Fruit fly (Drosophila melanogaster) whole organism, embryonic: ENCODE data around the gene mask.

Source experiments
- BtbVII ChIP-seq: fragments of 200-800 bp; sonication (Bioruptor generic); optimal IDR thresholded peaks from 3 replicates; lab custom pipeline; 2017; ENCODE audit warnings: missing biosample characterization, mild to moderate bottlenecking, missing genetic modification characterization
- CG10147 ChIP-seq: fragments of 200-800 bp; sonication (Bioruptor generic); optimal IDR thresholded peaks from 2 replicates; lab custom pipeline; 2019; ENCODE audit warnings: missing biosample characterization, mild to moderate bottlenecking, missing genetic modification characterization, moderate library complexity
- CG10366 ChIP-seq: fragments of 200-800 bp; sonication (Bioruptor generic); IDR thresholded peaks from 2 replicates; pipeline ENCODE4 v1.3.6; 2022; ENCODE audit warnings: missing biosample characterization, missing genetic modification characterization
- CG11247 ChIP-seq: fragments of 200-800 bp; sonication (Bioruptor generic); IDR thresholded peaks from 2 replicates; pipeline ENCODE4 v1.3.6; 2022; ENCODE audit warnings: missing biosample characterization, missing genetic modification characterization
- CG11560 ChIP-seq: fragments of 200-800 bp; sonication (Bioruptor generic); IDR thresholded peaks from 3 replicates; pipeline ENCODE4 v1.3.6; 2022; ENCODE audit warnings: missing biosample characterization, missing genetic modification characterization
- CG1233 ChIP-seq: fragments of 200-800 bp; sonication (Bioruptor generic); optimal IDR thresholded peaks from 4 replicates; lab custom pipeline; 2018; ENCODE audit warnings: missing biosample characterization, mild to moderate bottlenecking, missing genetic modification characterization
- CG12659 ChIP-seq: fragments of 200-800 bp; sonication (Bioruptor generic); optimal IDR thresholded peaks from 3 replicates; lab custom pipeline; 2017; ENCODE audit warnings: mild to moderate bottlenecking, missing biosample characterization, missing genetic modification reagents, missing genetic modification characterization
- CG12942 ChIP-seq: fragments of 200-800 bp; sonication (Bioruptor generic); optimal IDR thresholded peaks from 3 replicates; lab custom pipeline; 2016; ENCODE audit warnings: missing biosample characterization, missing genetic modification characterization
- CG1647 ChIP-seq: fragments of 200-800 bp; sonication (Bioruptor generic); optimal IDR thresholded peaks from 3 replicates; lab custom pipeline; 2016; ENCODE audit warnings: missing biosample characterization, missing genetic modification characterization
- CG18619 ChIP-seq: fragments of 200-800 bp; sonication (Bioruptor generic); optimal IDR thresholded peaks from 3 replicates; lab custom pipeline; 2017; ENCODE audit warnings: missing biosample characterization, mild to moderate bottlenecking, missing genetic modification characterization
- CG31365 ChIP-seq: fragments of 200-800 bp; sonication (Bioruptor generic); optimal IDR thresholded peaks from 2 replicates; lab custom pipeline; 2018; ENCODE audit warnings: missing biosample characterization, mild to moderate bottlenecking, missing genetic modification characterization
- CG34224 ChIP-seq: fragments of 200-800 bp; sonication (Bioruptor generic); IDR thresholded peaks from 3 replicates; pipeline ENCODE4 v1.3.6; 2022; ENCODE audit warnings: missing biosample characterization, missing genetic modification characterization; ENCODE audit not compliant: partially characterized antibody
- CG4424 ChIP-seq: fragments of 200-800 bp; sonication (Bioruptor generic); optimal IDR thresholded peaks from 3 replicates; lab custom pipeline; 2016; ENCODE audit warnings: missing biosample characterization, missing genetic modification characterization
- CG4707 ChIP-seq: fragments of 200-800 bp; sonication (Bioruptor generic); optimal IDR thresholded peaks from 2 replicates; lab custom pipeline; 2018; ENCODE audit warnings: missing biosample characterization, mild to moderate bottlenecking, missing genetic modification characterization, moderate library complexity
- CG4854 ChIP-seq: fragments of 200-800 bp; sonication (Bioruptor generic); optimal IDR thresholded peaks from 2 replicates; lab custom pipeline; 2016; ENCODE audit warnings: missing biosample characterization, missing genetic modification characterization, inconsistent platforms
- CG5180 ChIP-seq: fragments of 200-800 bp; sonication (Bioruptor generic); optimal IDR thresholded peaks from 3 replicates; lab custom pipeline; 2017; ENCODE audit warnings: missing biosample characterization, missing genetic modification characterization, mild to moderate bottlenecking, moderate library complexity, missing genetic modification reagents
- CG6854 ChIP-seq: fragments of 200-800 bp; sonication (Bioruptor generic); optimal IDR thresholded peaks from 3 replicates; lab custom pipeline; 2017; ENCODE audit warnings: missing biosample characterization, mild to moderate bottlenecking, missing genetic modification characterization
- CG7786 ChIP-seq: fragments of 200-800 bp; sonication (Bioruptor generic); optimal IDR thresholded peaks from 2 replicates; lab custom pipeline; 2016; ENCODE audit warnings: missing biosample characterization, missing genetic modification characterization
- CG7963 ChIP-seq: fragments of 200-800 bp; sonication (Bioruptor generic); IDR thresholded peaks from 3 replicates; pipeline ENCODE4 v1.3.6; 2022; ENCODE audit warnings: missing biosample characterization, missing genetic modification characterization; ENCODE audit not compliant: partially characterized antibody
- CG8089 ChIP-seq: fragments of 200-800 bp; sonication (Bioruptor generic); optimal IDR thresholded peaks from 3 replicates; lab custom pipeline; 2016; ENCODE audit warnings: missing biosample characterization, missing genetic modification characterization
- CG8924 ChIP-seq: fragments of 200-800 bp; optimal IDR thresholded peaks from 3 replicates; lab custom pipeline; 2019; ENCODE audit warnings: missing biosample characterization, mild to moderate bottlenecking, missing genetic modification characterization, moderate library complexity
- CG9437 ChIP-seq: fragments of 200-800 bp; sonication (Bioruptor generic); optimal IDR thresholded peaks from 2 replicates; lab custom pipeline; 2018; ENCODE audit warnings: missing biosample characterization, mild to moderate bottlenecking, missing genetic modification characterization
- ERR ChIP-seq: fragments of 200-800 bp; sonication (Bioruptor generic); optimal IDR thresholded peaks from 2 replicates; lab custom pipeline; 2016; ENCODE audit warnings: missing biosample characterization, missing genetic modification characterization
- HLH3B ChIP-seq: fragments of 200-800 bp; sonication (Bioruptor generic); IDR thresholded peaks from 2 replicates; pipeline ENCODE4 v1.3.6; 2022; ENCODE audit warnings: missing biosample characterization, missing genetic modification characterization
- Hsf ChIP-seq: fragments of 200-800 bp; sonication (Bioruptor generic); optimal IDR thresholded peaks from 3 replicates; lab custom pipeline; 2016; ENCODE audit warnings: missing biosample characterization, missing genetic modification characterization
- NfI ChIP-seq: fragments of 200-800 bp; sonication (Bioruptor generic); optimal IDR thresholded peaks from 3 replicates; lab custom pipeline; 2018; ENCODE audit warnings: missing biosample characterization, mild to moderate bottlenecking, missing genetic modification characterization, moderate library complexity
- Sox100B ChIP-seq: fragments of 200-800 bp; sonication (Bioruptor generic); optimal IDR thresholded peaks from 3 replicates; lab custom pipeline; 2018; ENCODE audit warnings: missing biosample characterization, mild to moderate bottlenecking, missing genetic modification characterization
- Usf ChIP-seq: fragments of 200-800 bp; sonication (Bioruptor generic); optimal IDR thresholded peaks from 2 replicates; lab custom pipeline; 2017; ENCODE audit warnings: missing genotype, missing biosample characterization, missing genetic modification characterization
- ac ChIP-seq: fragments of 200-800 bp; sonication (Bioruptor generic); optimal IDR thresholded peaks from 3 replicates; lab custom pipeline; 2017; ENCODE audit warnings: missing biosample characterization, mild to moderate bottlenecking, missing genetic modification characterization
- aop ChIP-seq: fragments of 200-800 bp; sonication (Bioruptor generic); IDR thresholded peaks from 2 replicates; pipeline ENCODE4 v1.3.6; 2022; ENCODE audit warnings: missing biosample characterization, missing genetic modification characterization
- ase ChIP-seq: fragments of 200-800 bp; sonication (Bioruptor generic); IDR thresholded peaks from 3 replicates; pipeline ENCODE4 v1.3.6; 2022; ENCODE audit warnings: missing biosample characterization, missing genetic modification characterization
- cad ChIP-seq: fragments of >200 bp; optimal IDR thresholded peaks from 2 replicates; lab custom pipeline; 2017; ENCODE audit warnings: missing biosample characterization, missing genetic modification characterization
- danr ChIP-seq: fragments of 200-800 bp; sonication (Bioruptor generic); IDR thresholded peaks from 2 replicates; pipeline ENCODE4 v1.3.6; 2022; ENCODE audit warnings: missing biosample characterization, missing genetic modification characterization
- dimm ChIP-seq: fragments of 200-800 bp; sonication (Bioruptor generic); IDR thresholded peaks from 2 replicates; pipeline ENCODE4 v1.3.6; 2022; ENCODE audit warnings: missing biosample characterization, missing genetic modification characterization
- dysf ChIP-seq: fragments of 200-800 bp; sonication (Bioruptor generic); IDR thresholded peaks from 3 replicates; pipeline ENCODE4 v1.3.6; 2022; ENCODE audit warnings: missing biosample characterization, missing genetic modification characterization
- en ChIP-seq: fragments of 200-800 bp; sonication (Bioruptor generic); optimal IDR thresholded peaks from 2 replicates; lab custom pipeline; 2016; ENCODE audit warnings: missing biosample characterization, missing genetic modification characterization
- fd102C ChIP-seq: fragments of 200-800 bp; sonication (Bioruptor generic); optimal IDR thresholded peaks from 2 replicates; lab custom pipeline; 2018; ENCODE audit warnings: missing biosample characterization, mild to moderate bottlenecking, missing genetic modification characterization, moderate library complexity
- fd64A ChIP-seq: fragments of 200-800 bp; sonication (Bioruptor generic); optimal IDR thresholded peaks from 3 replicates; lab custom pipeline; 2018; ENCODE audit warnings: missing biosample characterization, mild to moderate bottlenecking, missing genetic modification characterization
- gsb ChIP-seq: fragments of 200-800 bp; sonication (Bioruptor generic); IDR thresholded peaks from 2 replicates; pipeline ENCODE4 v1.3.6; 2022; ENCODE audit warnings: missing biosample characterization, missing genetic modification characterization
- ham ChIP-seq: fragments of 200-800 bp; sonication (Bioruptor generic); IDR thresholded peaks from 2 replicates; pipeline ENCODE4 v1.3.6; 2022; ENCODE audit warnings: missing biosample characterization, missing genetic modification characterization
- hb ChIP-seq: fragments of 200-800 bp; sonication (Bioruptor generic); IDR thresholded peaks from 3 replicates; pipeline ENCODE4 v1.3.6; 2022; ENCODE audit warnings: missing biosample characterization, missing genetic modification characterization; ENCODE audit not compliant: partially characterized antibody
- jing ChIP-seq: fragments of 200-800 bp; sonication (Bioruptor generic); optimal IDR thresholded peaks from 2 replicates; lab custom pipeline; 2018; ENCODE audit warnings: missing biosample characterization, mild to moderate bottlenecking, missing genetic modification characterization
- oc ChIP-seq: fragments of 200-800 bp; sonication (Bioruptor generic); optimal IDR thresholded peaks from 2 replicates; lab custom pipeline; 2018; ENCODE audit warnings: missing biosample characterization, mild to moderate bottlenecking, missing genetic modification characterization, moderate library complexity
- pnt ChIP-seq: fragments of 200-800 bp; sonication (Bioruptor generic); optimal IDR thresholded peaks from 3 replicates; lab custom pipeline; 2016; ENCODE audit warnings: missing biosample characterization, missing genetic modification characterization
- scrt ChIP-seq: fragments of 200-800 bp; sonication (Bioruptor generic); optimal IDR thresholded peaks from 2 replicates; lab custom pipeline; 2018; ENCODE audit warnings: missing biosample characterization, mild to moderate bottlenecking, missing genetic modification characterization, moderate library complexity
- sd ChIP-seq: fragments of 200-800 bp; sonication (Bioruptor generic); optimal IDR thresholded peaks from 3 replicates; lab custom pipeline; 2018; ENCODE audit warnings: missing biosample characterization, mild to moderate bottlenecking, missing genetic modification characterization, moderate library complexity
- slp2 ChIP-seq: fragments of 200-800 bp; sonication (Bioruptor generic); optimal IDR thresholded peaks from 2 replicates; lab custom pipeline; 2016; ENCODE audit warnings: missing biosample characterization, missing genetic modification characterization
- tap ChIP-seq: fragments of 200-800 bp; optimal IDR thresholded peaks from 3 replicates; lab custom pipeline; 2019; ENCODE audit warnings: missing biosample characterization, mild to moderate bottlenecking, missing genetic modification characterization, moderate library complexity
- toy ChIP-seq: fragments of 200-800 bp; sonication (Bioruptor generic); IDR thresholded peaks from 2 replicates; pipeline ENCODE4 v1.3.6; 2022; ENCODE audit warnings: missing biosample characterization, missing genetic modification characterization
- tx ChIP-seq: fragments of 200-800 bp; sonication (Bioruptor generic); optimal IDR thresholded peaks from 2 replicates; lab custom pipeline; 2016; ENCODE audit warnings: missing biosample characterization, missing genetic modification characterization
- unc-4 ChIP-seq: fragments of 200-800 bp; sonication (Bioruptor generic); IDR thresholded peaks from 2 replicates; pipeline ENCODE4 v1.3.6; 2022; ENCODE audit warnings: missing biosample characterization, missing genetic modification characterization; ENCODE audit not compliant: partially characterized antibody
- yki ChIP-seq: fragments of >200 bp; optimal IDR thresholded peaks from 3 replicates; lab custom pipeline; 2018

The mask gene

dm6 chr3R:24188619-24189018, 41.7 kb upstream of the mask start, which contains the start of gene CG5515 (continued):
- TF ChIP-seq CG6854 (no peak), CG4707 (GFP tag; lab: Kevin White, UChicago) (no peak), CG31365 (tag; lab: Kevin White, UChicago) (no peak), CG10147 (GFP tag; lab: Kevin White, UChicago) (no peak), toy (no peak), CG12942 (GFP tag; lab: Kevin White, UChicago) (peak; percentile 70), unc-4 (peak; percentile 58), dysf (peak; percentile 92), CG12659 (GFP tag; lab: Kevin White, UChicago) (peak; percentile 81), CG10366 (GFP tag; lab: Robert Waterston, UW) (peak; percentile 88), CG8924 (tag; lab: Kevin White, UChicago) (peak; percentile 77), pnt (peak; percentile 68), gsb (peak; percentile 72), Usf (peak; percentile 5), CG4424 (GFP tag; lab: Kevin White, UChicago) (peak; percentile 68), CG7963 (GFP tag; lab: Robert Waterston, UW) (peak; percentile 72), slp2 (GFP tag; lab: Kevin White, UChicago) (peak; percentile 40), CG34224 (GFP tag; lab: Robert Waterston, UW) (peak; percentile 87), fd64A (no peak), ac (no peak), oc (tag; lab: Kevin White, UChicago) (peak; percentile 43), HLH3B (GFP tag; lab: Robert Waterston, UW) (peak; percentile 84), CG1233 (peak; percentile 50), cad (GFP tag; lab: Kevin White, UChicago) (no peak), hb (peak; percentile 80), CG9437 (GFP tag; lab: Kevin White, UChicago) (peak; percentile 35), yki (lab: Kevin White, UChicago) (no peak), Sox100B (GFP tag; lab: Kevin White, UChicago) (no peak), CG1647 (peak; percentile 68), NfI (peak; percentile 80), ham (peak; percentile 54; the same call in 1 of the 2 replicates), ase (GFP tag; lab: Robert Waterston, UW) (peak; percentile 83), CG7786 (GFP tag; lab: Kevin White, UChicago) (peak; percentile 80), fd102C (GFP tag; lab: Kevin White, UChicago) (no peak), Hsf (peak; percentile 90), scrt (GFP tag; lab: Kevin White, UChicago) (no peak), en (GFP tag; lab: Kevin White, UChicago) (peak; percentile 35), tx (GFP tag; lab: Kevin White, UChicago) (peak; percentile 79), CG18619 (GFP tag; lab: Kevin White, UChicago) (peak; percentile 65), CG11247 (peak; percentile 78), BtbVII (GFP tag; lab: Kevin White, UChicago) (no peak), aop (peak; percentile 21; the same call in 1 of the 2 replicates), tap (tag; lab: Kevin White, UChicago) (no peak), CG4854 (GFP tag; lab: Kevin White, UChicago) (peak; percentile 52), danr (GFP tag; lab: Robert Waterston, UW) (no peak), jing (GFP tag; lab: Kevin White, UChicago) (peak; percentile 52), dimm (GFP tag; lab: Robert Waterston, UW) (peak; percentile 42; the same call in 1 of the 2 replicates), CG11560 (tag; lab: Robert Waterston, UW) (peak; percentile 64; the same call in 2 of the 3 replicates), sd (tag; lab: Kevin White, UChicago) (peak; percentile 50), ERR (GFP tag; lab: Kevin White, UChicago) (no peak), CG8089 (GFP tag; lab: Kevin White, UChicago) (peak; percentile 73), CG5180 (GFP tag; lab: Kevin White, UChicago) (no peak)
